Fruit fly (Drosophila melanogaster) S2 (cell line): ENCODE results near the gene Nup358.

Experiments
- CG8478 ChIP-seq: fragments of >200 bp; optimal IDR thresholded peaks from 2 replicates; lab custom pipeline; 2018
- CTCF ChIP-seq, 2 experiments: fragments of >200 bp; optimal IDR thresholded peaks; 2 replicates each; lab custom pipeline; 2018

DNA sequence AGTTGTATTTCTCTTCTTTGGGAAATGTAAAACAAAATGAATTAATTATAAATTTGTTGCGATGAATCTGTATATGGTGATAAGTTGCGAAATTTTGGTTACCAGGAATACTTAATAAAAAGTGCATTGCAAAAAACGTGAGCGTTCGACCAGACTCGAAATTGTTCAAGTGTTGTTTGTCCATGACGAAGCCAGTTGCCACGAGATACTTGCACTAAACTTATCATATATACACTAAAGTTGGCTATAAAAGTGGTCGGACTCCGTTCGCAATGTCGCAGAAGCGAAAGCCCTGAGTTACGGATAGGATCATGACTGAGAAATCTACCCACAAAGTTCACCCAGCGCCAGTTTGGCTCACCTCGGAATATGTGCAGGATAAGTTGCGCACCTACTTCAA lies 24.4 kb downstream of the Nup358 start, which contains the start of gene CG11878:
- TF ChIP-seq CG8478 (no peak), CTCF (optimal IDR thresholded peaks at IDR 0.05; lab: Kevin White, UChicago) (no peak)
